Worm (Caenorhabditis elegans): ENCODE measurements around the gene spl-2.

- TF ChIP-seq ceh-79 (tag; optimal IDR thresholded peaks at IDR 0.05) (no peak), attf-5 (GFP tag; optimal IDR thresholded peaks at IDR 0.05) (no peak), B0261.1 (tag; optimal IDR thresholded peaks at IDR 0.05) (no peak), snpc-4 (GFP tag; optimal IDR thresholded peaks at IDR 0.05) (no peak), snpc-4 (tag; optimal IDR thresholded peaks at IDR 0.05) (no peak), B0035.1 (tag; optimal IDR thresholded peaks at IDR 0.05) (no peak), bed-1 (GFP tag; IDR thresholded peaks at IDR 0.05) (no peak), F37B4.10 (GFP tag; IDR thresholded peaks at IDR 0.05) (no peak), pha-4 (tag; optimal IDR thresholded peaks at IDR 0.05) (no peak), aptf-3 (GFP tag; IDR thresholded peaks at IDR 0.05) (no peak)
These were observed 47.4 kb upstream of the spl-2 start for ce11 chrV:9194055-9194454.
